Fruit fly (Drosophila melanogaster) whole organism, pupa: ENCODE data around the gene CG7579.

Source experiments
- CG13204 ChIP-seq: fragments of 200-800 bp; sonication (Bioruptor generic); optimal IDR thresholded peaks from 2 replicates; lab custom pipeline; 2018; ENCODE audit warnings: missing biosample characterization, mild to moderate bottlenecking, missing genetic modification characterization, moderate library complexity
- CG32121 ChIP-seq: fragments of 200-800 bp; sonication (Bioruptor generic); IDR thresholded peaks from 2 replicates; pipeline ENCODE4 v1.3.6; 2022; ENCODE audit warnings: missing biosample characterization, missing genetic modification characterization
- CG4496 ChIP-seq: fragments of 200-800 bp; sonication (Bioruptor generic); IDR thresholded peaks from 3 replicates; pipeline ENCODE4 v1.3.6; 2022; ENCODE audit warnings: missing biosample characterization, missing genetic modification characterization
- Pif1A ChIP-seq: fragments of 200-800 bp; sonication (Bioruptor generic); optimal IDR thresholded peaks from 3 replicates; lab custom pipeline; 2016; ENCODE audit warnings: missing biosample characterization, missing genetic modification characterization
- Snoo ChIP-seq: fragments of 200-800 bp; sonication (Bioruptor generic); optimal IDR thresholded peaks from 3 replicates; lab custom pipeline; 2017; ENCODE audit warnings: missing biosample characterization, mild to moderate bottlenecking, missing genetic modification characterization, inconsistent platforms
- fd96Ca ChIP-seq: fragments of 200-800 bp; sonication (Bioruptor generic); IDR thresholded peaks from 3 replicates; pipeline ENCODE4 v1.3.6; 2022; ENCODE audit warnings: missing biosample characterization, missing genetic modification characterization
- rn ChIP-seq: fragments of 200-800 bp; sonication (Bioruptor generic); IDR thresholded peaks from 2 replicates; pipeline ENCODE4 v1.3.6; 2022; ENCODE audit warnings: missing biosample characterization, missing genetic modification characterization

DNA sequence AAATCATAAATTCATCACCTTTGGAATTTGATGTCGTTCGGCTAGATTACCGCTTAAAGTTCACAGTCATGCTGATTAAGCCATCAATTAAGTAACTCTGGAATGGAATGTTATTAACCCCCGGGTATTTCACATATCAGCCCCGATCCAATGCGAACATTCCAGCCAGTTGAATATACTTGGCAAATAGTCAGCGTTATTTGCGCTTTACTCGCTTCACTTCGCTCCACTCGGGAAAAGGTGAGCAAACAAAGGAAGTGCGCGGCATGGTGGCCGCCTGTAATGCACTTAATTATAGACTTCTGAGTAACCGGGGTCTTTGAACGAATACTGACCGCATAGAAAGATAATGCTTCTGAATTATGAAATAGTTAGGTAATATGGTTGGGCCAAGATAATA is 45.6 kb downstream of the CG7579 start:
- no peak for TF ChIP-seq fd96Ca
- TF ChIP-seq CG4496 (GFP tag; lab: Robert Waterston, UW) = no peak
- no peak for TF ChIP-seq rn
- no peak for TF ChIP-seq CG32121 (GFP tag; lab: Robert Waterston, UW)
- peak; percentile 34 for TF ChIP-seq Pif1A (GFP tag; lab: Kevin White, UChicago)
- TF ChIP-seq CG13204 (GFP tag; lab: Kevin White, UChicago) = no peak
- no peak for TF ChIP-seq Snoo
